Worm (Caenorhabditis elegans) whole organism, young adult: ENCODE measurements around the gene F07F6.7.

Source experiments
- C06A6.2 ChIP-seq: fragments of 200-800 bp; sonication (Bioruptor generic); conservative IDR thresholded peaks from 2 replicates; pipeline ENCODE4 v1.3.6; 2022; ENCODE audit warnings: missing genetic modification characterization, missing compliant biosample characterization
- F52B5.7 ChIP-seq: sonication (generic microtip); optimal IDR thresholded peaks from 2 replicates; lab custom pipeline; 2016; ENCODE audit warnings: mild to moderate bottlenecking, missing genetic modification characterization, missing compliant biosample characterization
- F57A8.1 ChIP-seq: fragments of 200-800 bp; sonication (Bioruptor generic); optimal IDR thresholded peaks from 2 replicates; lab custom pipeline; 2018; ENCODE audit warnings: mild to moderate bottlenecking, missing genetic modification characterization, moderate library complexity, missing compliant biosample characterization
- K11D2.4 ChIP-seq: fragments of 200-800 bp; sonication (Bioruptor generic); IDR thresholded peaks from 2 replicates; pipeline ENCODE4 v1.3.6; 2022; ENCODE audit warnings: missing genetic modification reagents, missing genetic modification characterization, missing compliant biosample characterization
- Y56A3A.18 ChIP-seq: fragments of 200-800 bp; sonication (Bioruptor generic); IDR thresholded peaks from 2 replicates; pipeline ENCODE4 v1.3.6; 2022; ENCODE audit warnings: missing genetic modification reagents, missing genetic modification characterization, missing compliant biosample characterization
- Y95B8A.8 ChIP-seq: fragments of 200-800 bp; sonication (Bioruptor generic); IDR thresholded peaks from 2 replicates; pipeline ENCODE4 v1.3.6; 2022; ENCODE audit warnings: missing genetic modification reagents, missing genetic modification characterization, missing compliant biosample characterization
- aptf-2 ChIP-seq: fragments of 200-800 bp; sonication (Bioruptor generic); conservative IDR thresholded peaks from 2 replicates; pipeline ENCODE4 v1.3.6; 2022; ENCODE audit warnings: missing genetic modification reagents, missing genetic modification characterization, missing compliant biosample characterization
- aptf-3 ChIP-seq: fragments of 200-800 bp; sonication (Bioruptor generic); IDR thresholded peaks from 2 replicates; pipeline ENCODE4 v1.3.6; 2022; ENCODE audit warnings: missing genetic modification characterization, missing compliant biosample characterization
- athp-1 ChIP-seq: sonication (generic microtip); optimal IDR thresholded peaks from 2 replicates; lab custom pipeline; 2017; ENCODE audit warnings: mild to moderate bottlenecking, missing genetic modification characterization, missing compliant biosample characterization
- attf-5 ChIP-seq: fragments of 200-800 bp; sonication (Bioruptor generic); optimal IDR thresholded peaks from 2 replicates; lab custom pipeline; 2018; ENCODE audit warnings: mild to moderate bottlenecking, missing genetic modification characterization, missing compliant biosample characterization
- attf-6 ChIP-seq: fragments of 200-800 bp; sonication (Bioruptor generic); IDR thresholded peaks from 2 replicates; pipeline ENCODE4 v1.3.6; 2022; ENCODE audit warnings: missing genetic modification reagents, missing genetic modification characterization, missing compliant biosample characterization
- bed-1 ChIP-seq: fragments of 200-800 bp; sonication (Bioruptor generic); IDR thresholded peaks from 2 replicates; pipeline ENCODE4 v1.3.6; 2022; ENCODE audit warnings: missing genetic modification reagents, missing genetic modification characterization, missing compliant biosample characterization
- ccch-3 ChIP-seq: fragments of 200-800 bp; sonication (Bioruptor generic); optimal IDR thresholded peaks from 2 replicates; lab custom pipeline; 2018; ENCODE audit warnings: mild to moderate bottlenecking, missing genetic modification characterization, missing compliant biosample characterization
- cebp-1 ChIP-seq, 2 experiments: fragments of 200-800 bp in 1 of 2; sonication (Bioruptor generic) in 1 of 2; sonication (generic microtip) in 1 of 2; IDR thresholded peaks in 1 of 2; optimal IDR thresholded peaks in 1 of 2; 2 replicates each; pipeline versions ENCODE4 v1.3.6 to Lab custom; 2017 to 2022; ENCODE audit warnings: missing compliant biosample characterization in 2 of 2, missing genetic modification characterization in 2 of 2, mild to moderate bottlenecking in 1 of 2, missing genetic modification reagents in 1 of 2, moderate library complexity in 1 of 2
- cebp-2 ChIP-seq: fragments of 200-800 bp; sonication (Bioruptor generic); IDR thresholded peaks from 2 replicates; pipeline ENCODE4 v1.3.6; 2022; ENCODE audit warnings: missing genetic modification characterization, missing compliant biosample characterization
- ceh-79 ChIP-seq: sonication (generic microtip); optimal IDR thresholded peaks from 2 replicates; lab custom pipeline; 2017; ENCODE audit warnings: mild to moderate bottlenecking, missing genetic modification characterization, missing compliant biosample characterization
- ceh-91 ChIP-seq: fragments of 200-800 bp; sonication (Bioruptor generic); IDR thresholded peaks from 2 replicates; pipeline ENCODE4 v1.3.6; 2022; ENCODE audit warnings: missing genetic modification reagents, missing genetic modification characterization, missing compliant biosample characterization
- die-1 ChIP-seq: sonication (generic microtip); optimal IDR thresholded peaks from 2 replicates; lab custom pipeline; 2016; ENCODE audit warnings: missing genotype, mild to moderate bottlenecking, missing genetic modification characterization, missing compliant biosample characterization
- dox-1 ChIP-seq: fragments of 200-800 bp; sonication (Bioruptor generic); IDR thresholded peaks from 2 replicates; pipeline ENCODE4 v1.3.6; 2022; ENCODE audit warnings: missing genetic modification reagents, missing genetic modification characterization, missing compliant biosample characterization
- dpl-1 ChIP-seq: fragments of 150-350 bp; optimal IDR thresholded peaks from 2 replicates; lab custom pipeline; 2014; ENCODE audit warnings: missing biosample characterization, missing genetic modification reagents, missing genetic modification characterization
- efl-1 ChIP-seq: fragments of 150-350 bp; optimal IDR thresholded peaks from 2 replicates; lab custom pipeline; 2014; ENCODE audit warnings: missing biosample characterization, missing genetic modification reagents, missing genetic modification characterization
- egl-44 ChIP-seq: fragments of 200-800 bp; sonication (Bioruptor generic); IDR thresholded peaks from 2 replicates; pipeline ENCODE4 v1.3.6; 2022; ENCODE audit warnings: missing genetic modification reagents, missing genetic modification characterization, missing compliant biosample characterization
- ekl-4 ChIP-seq: fragments of 200-800 bp; sonication (Bioruptor generic); IDR thresholded peaks from 2 replicates; pipeline ENCODE4 v1.3.6; 2022; ENCODE audit warnings: missing genetic modification reagents, missing genetic modification characterization, missing compliant biosample characterization
- gei-17 ChIP-seq: fragments of 200-800 bp; sonication (Bioruptor generic); optimal IDR thresholded peaks from 2 replicates; lab custom pipeline; 2018; ENCODE audit warnings: mild to moderate bottlenecking, missing genetic modification characterization, missing compliant biosample characterization
- him-1 ChIP-seq: sonication (generic microtip); optimal IDR thresholded peaks from 2 replicates; lab custom pipeline; 2016; ENCODE audit warnings: missing genotype, missing genetic modification reagents, missing genetic modification characterization, missing compliant biosample characterization
- hmg-20 ChIP-seq: fragments of 200-800 bp; sonication (Bioruptor generic); IDR thresholded peaks from 2 replicates; pipeline ENCODE4 v1.3.6; 2022; ENCODE audit warnings: missing genetic modification reagents, missing genetic modification characterization, missing compliant biosample characterization
- hrde-1 ChIP-seq: sonication (generic microtip); optimal IDR thresholded peaks from 2 replicates; lab custom pipeline; 2016; ENCODE audit warnings: missing genetic modification characterization, mild to moderate bottlenecking, missing compliant biosample characterization, moderate library complexity, missing genotype, missing genetic modification reagents, borderline replicate concordance
- lin-40 ChIP-seq: sonication (generic microtip); optimal IDR thresholded peaks from 2 replicates; lab custom pipeline; 2016; ENCODE audit warnings: missing genetic modification characterization, mild to moderate bottlenecking, missing compliant biosample characterization, missing genotype, missing genetic modification reagents
- lin-54 ChIP-seq: fragments of 200-800 bp; sonication (Bioruptor generic); optimal IDR thresholded peaks from 2 replicates; lab custom pipeline; 2018; ENCODE audit warnings: mild to moderate bottlenecking, missing genetic modification characterization, missing compliant biosample characterization
- lir-1 ChIP-seq: fragments of 200-800 bp; sonication (Bioruptor generic); conservative IDR thresholded peaks from 2 replicates; pipeline ENCODE4 v1.3.6; 2022; ENCODE audit warnings: missing genetic modification reagents, missing genetic modification characterization, missing compliant biosample characterization
- madf-8 ChIP-seq: fragments of 200-800 bp; sonication (Bioruptor generic); conservative IDR thresholded peaks from 2 replicates; pipeline ENCODE4 v1.3.6; 2022; ENCODE audit warnings: missing genetic modification reagents, missing genetic modification characterization, missing compliant biosample characterization
- nfya-1 ChIP-seq: sonication (generic microtip); optimal IDR thresholded peaks from 2 replicates; lab custom pipeline; 2017; ENCODE audit warnings: antibody characterized with exemption, missing compliant biosample characterization, missing genetic modification characterization, borderline replicate concordance; ENCODE audit not compliant: insufficient read depth
- nfyb-1 ChIP-seq: fragments of 200-800 bp; sonication (Bioruptor generic); IDR thresholded peaks from 2 replicates; pipeline ENCODE4 v1.3.6; 2022; ENCODE audit warnings: missing genetic modification reagents, missing genetic modification characterization, missing compliant biosample characterization
- nhr-179 ChIP-seq: sonication (generic microtip); optimal IDR thresholded peaks from 2 replicates; lab custom pipeline; 2016; ENCODE audit warnings: mild to moderate bottlenecking, missing genetic modification characterization, missing compliant biosample characterization
- rcor-1 ChIP-seq: fragments of 200-800 bp; sonication (Bioruptor generic); IDR thresholded peaks from 2 replicates; pipeline ENCODE4 v1.3.6; 2022; ENCODE audit warnings: missing genetic modification reagents, missing genetic modification characterization, missing compliant biosample characterization
- snpc-1.1 ChIP-seq: sonication (generic microtip); optimal IDR thresholded peaks from 2 replicates; lab custom pipeline; 2017; ENCODE audit warnings: missing genetic modification characterization, mild to moderate bottlenecking, missing compliant biosample characterization, antibody characterized with exemption, moderate library complexity, missing genotype, missing genetic modification reagents; ENCODE audit not compliant: insufficient read depth
- snpc-3.4 ChIP-seq: sonication (generic microtip); optimal IDR thresholded peaks from 2 replicates; lab custom pipeline; 2017; ENCODE audit warnings: missing genetic modification characterization, mild to moderate bottlenecking, missing compliant biosample characterization, antibody characterized with exemption, moderate library complexity, missing genotype, missing genetic modification reagents
- tbp1 ChIP-seq: fragments of 200-800 bp; sonication (Bioruptor generic); optimal IDR thresholded peaks from 2 replicates; lab custom pipeline; 2018; ENCODE audit warnings: mild to moderate bottlenecking, missing genetic modification characterization, missing compliant biosample characterization
- tlf-1 ChIP-seq: fragments of 200-800 bp; sonication (Bioruptor generic); optimal IDR thresholded peaks from 2 replicates; lab custom pipeline; 2018; ENCODE audit warnings: mild to moderate bottlenecking, missing genetic modification characterization, missing compliant biosample characterization
- unc-130 ChIP-seq: sonication (generic microtip); optimal IDR thresholded peaks from 2 replicates; lab custom pipeline; 2016; ENCODE audit warnings: missing genetic modification reagents, missing genetic modification characterization, missing compliant biosample characterization
- xnd-1 ChIP-seq: sonication (generic microtip); optimal IDR thresholded peaks from 2 replicates; lab custom pipeline; 2016; ENCODE audit warnings: missing genotype, missing genetic modification reagents, missing genetic modification characterization, missing compliant biosample characterization
- zfh-2 ChIP-seq: fragments of 200-800 bp; sonication (Bioruptor generic); conservative IDR thresholded peaks from 2 replicates; pipeline ENCODE4 v1.3.6; 2022; ENCODE audit warnings: missing genetic modification reagents, missing genetic modification characterization, missing compliant biosample characterization
- zim-3 ChIP-seq: sonication (generic microtip); optimal IDR thresholded peaks from 2 replicates; lab custom pipeline; 2017; ENCODE audit warnings: mild to moderate bottlenecking, missing genetic modification characterization, moderate library complexity, missing compliant biosample characterization
- ztf-18 ChIP-seq: sonication (generic microtip); optimal IDR thresholded peaks from 2 replicates; lab custom pipeline; 2016; ENCODE audit warnings: missing genotype, mild to moderate bottlenecking, missing genetic modification characterization, missing compliant biosample characterization
- ztf-22 ChIP-seq: fragments of 200-800 bp; sonication (Bioruptor generic); optimal IDR thresholded peaks from 2 replicates; lab custom pipeline; 2018; ENCODE audit warnings: mild to moderate bottlenecking, missing genetic modification characterization, moderate library complexity, missing compliant biosample characterization
- ztf-3 ChIP-seq: fragments of 200-800 bp; sonication (Bioruptor generic); optimal IDR thresholded peaks from 2 replicates; lab custom pipeline; 2018; ENCODE audit warnings: mild to moderate bottlenecking, missing genetic modification characterization, missing compliant biosample characterization

Gene F07F6.7

DNA sequence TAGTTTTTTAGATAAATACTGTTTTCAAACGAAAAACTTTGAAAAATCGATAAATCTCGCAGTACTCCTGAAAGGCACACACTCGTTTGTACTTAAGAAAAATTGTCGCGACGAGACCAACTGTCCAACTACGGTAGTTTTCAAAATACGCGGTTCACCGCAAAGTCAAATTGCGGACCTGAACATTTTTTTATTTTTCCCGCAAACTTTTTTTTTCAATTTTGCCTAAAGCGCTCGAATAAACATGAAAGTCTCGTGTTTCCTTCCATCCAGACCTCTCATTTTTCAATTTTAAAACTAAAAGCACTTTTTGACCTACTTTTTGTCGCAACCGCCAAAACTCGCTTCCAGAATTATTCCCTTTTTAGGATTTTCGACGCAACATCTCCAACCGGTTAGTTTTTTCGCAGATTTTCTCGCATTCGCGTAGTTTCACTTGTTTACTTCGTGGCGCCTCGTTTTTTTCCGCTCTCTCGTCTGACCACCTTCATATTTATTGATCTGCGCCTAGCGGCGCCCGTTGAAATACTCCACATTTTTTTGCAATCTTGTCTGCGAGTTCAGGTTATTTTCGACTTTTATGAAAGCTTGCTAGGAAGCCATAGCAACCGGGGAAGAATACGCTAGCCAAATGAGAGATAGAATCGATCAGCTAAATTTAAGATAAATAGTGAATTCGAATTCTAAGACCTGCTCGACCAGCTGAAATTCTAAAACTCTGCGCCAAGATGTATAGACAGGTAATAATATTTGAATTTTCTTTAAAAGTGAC is 46.0 kb downstream of the F07F6.7 start, which contains the start of gene prdx-2 (continued):
- TF ChIP-seq snpc-1.1 (tag; lab: Kevin White, UChicago) (no peak), K11D2.4 (GFP tag; lab: Robert Waterston, UW) (no peak), athp-1 (tag; lab: Kevin White, UChicago) (peak; percentile 44), ztf-3 (GFP tag; lab: Kevin White, UChicago) (no peak), aptf-3 (GFP tag; lab: Robert Waterston, UW) (no peak), nfya-1 (tag; lab: Kevin White, UChicago) (no peak), attf-6 (peak; percentile 68; the same call in 1 of the 2 replicates), hrde-1 (tag; lab: Kevin White, UChicago) (no peak), ztf-18 (tag; lab: Kevin White, UChicago) (peak; percentile 22), lin-54 (peak; percentile 75), die-1 (tag; lab: Kevin White, UChicago) (no peak), cebp-1 (GFP tag; IDR thresholded peaks at IDR 0.05; lab: Robert Waterston, UW) (no peak), cebp-1 (tag; optimal IDR thresholded peaks at IDR 0.05; lab: Kevin White, UChicago) (no peak), efl-1 (GFP tag; lab: Kevin White, UChicago) (peak; percentile 87), F52B5.7 (tag; lab: Kevin White, UChicago) (no peak), zfh-2 (GFP tag; lab: Robert Waterston, UW) (no peak), him-1 (tag; lab: Kevin White, UChicago) (peak; percentile 25), tbp1 (GFP tag; lab: Kevin White, UChicago) (peak; percentile 59), C06A6.2 (GFP tag; lab: Robert Waterston, UW) (no peak), ceh-79 (no peak), lir-1 (GFP tag; lab: Robert Waterston, UW) (no peak; the same call in 1 of the 2 replicates), aptf-2 (peak; percentile 37; the same call in 1 of the 2 replicates), rcor-1 (peak; percentile 67), Y95B8A.8 (GFP tag; lab: Robert Waterston, UW) (peak; percentile 67; the same call in 1 of the 2 replicates), gei-17 (GFP tag; lab: Kevin White, UChicago) (no peak), ceh-91 (peak; percentile 94), dox-1 (peak; percentile 82), Y56A3A.18 (GFP tag; lab: Robert Waterston, UW) (no peak), tlf-1 (peak; percentile 81), hmg-20 (GFP tag; lab: Robert Waterston, UW) (no peak), snpc-3.4 (tag; lab: Kevin White, UChicago) (peak; percentile 35), nfyb-1 (GFP tag; lab: Robert Waterston, UW) (0 out of 2 replicates have a peak, but pooled peaks have one; percentile 51), ztf-22 (GFP tag; lab: Kevin White, UChicago) (no peak), ccch-3 (GFP tag; lab: Kevin White, UChicago) (no peak), bed-1 (GFP tag; lab: Robert Waterston, UW) (no peak), dpl-1 (peak; percentile 77), nhr-179 (tag; lab: Kevin White, UChicago) (no peak), cebp-2 (GFP tag; lab: Robert Waterston, UW) (no peak), xnd-1 (tag; lab: Kevin White, UChicago) (peak; percentile 84), F57A8.1 (GFP tag; lab: Kevin White, UChicago) (no peak), attf-5 (no peak), zim-3 (tag; lab: Kevin White, UChicago) (no peak), egl-44 (GFP tag; lab: Robert Waterston, UW) (no peak), lin-40 (tag; lab: Kevin White, UChicago) (no peak), madf-8 (peak; percentile 89), ekl-4 (GFP tag; lab: Robert Waterston, UW) (peak; percentile 70; the same call in 1 of the 2 replicates), unc-130 (GFP tag; lab: Kevin White, UChicago) (peak; percentile 37)
